Worm (Caenorhabditis elegans): ENCODE measurements around the gene str-73.

Gene str-73

ce11 chrV:16405366-16405765 lies 24.7 kb upstream of the str-73 start:
- no peak for TF ChIP-seq sea-2 (GFP tag; IDR thresholded peaks at IDR 0.05)
- no peak for TF ChIP-seq ama-1 (optimal IDR thresholded peaks at IDR 0.05)
- no peak for TF ChIP-seq ama-1 (GFP tag; optimal IDR thresholded peaks at IDR 0.05)
- peak; percentile 3 for TF ChIP-seq snpc-4 (GFP tag; optimal IDR thresholded peaks at IDR 0.05)
- TF ChIP-seq snpc-4 (tag; optimal IDR thresholded peaks at IDR 0.05) = peak in 1 of 4 experiments; percentile 14
- TF ChIP-seq lsl-1 (GFP tag; optimal IDR thresholded peaks at IDR 0.05) = peak; percentile 81
- TF ChIP-seq him-1 (tag; optimal IDR thresholded peaks at IDR 0.05) = peak; percentile 16
- peak; percentile 46; the same call in 1 of the 2 replicates for TF ChIP-seq mcd-1 (GFP tag; IDR thresholded peaks at IDR 0.05)

- no peak for TF ChIP-seq nfya-2 (GFP tag; IDR thresholded peaks at IDR 0.05)
- TF ChIP-seq ceh-79 (tag; optimal IDR thresholded peaks at IDR 0.05) = no peak
- no peak for TF ChIP-seq F57A8.1 (GFP tag; optimal IDR thresholded peaks at IDR 0.05)
- TF ChIP-seq aptf-3 (GFP tag; IDR thresholded peaks at IDR 0.05) = no peak
- TF ChIP-seq F49E8.2 (tag; optimal IDR thresholded peaks at IDR 0.05; ENCODE audit: insufficient read depth) = no peak
- TF ChIP-seq let-607 (tag; optimal IDR thresholded peaks at IDR 0.05) = no peak
- no peak for TF ChIP-seq egl-44 (GFP tag; IDR thresholded peaks at IDR 0.05)
- TF ChIP-seq mes-4 (tag; optimal IDR thresholded peaks at IDR 0.05) = no peak
- no peak for TF ChIP-seq rcor-1 (GFP tag; IDR thresholded peaks at IDR 0.05)
- no peak for TF ChIP-seq nhr-179 (tag; optimal IDR thresholded peaks at IDR 0.05)
- TF ChIP-seq tlf-1 (GFP tag; optimal IDR thresholded peaks at IDR 0.05) = no peak
- no peak for TF ChIP-seq ztf-6 (GFP tag; IDR thresholded peaks at IDR 0.05)
- TF ChIP-seq Y53F4B.3 (GFP tag; IDR thresholded peaks at IDR 0.05) = no peak
- TF ChIP-seq hlh-12 (tag; optimal IDR thresholded peaks at IDR 0.05) = no peak
- TF ChIP-seq Y67H2A.10 (GFP tag; conservative IDR thresholded peaks at IDR 0.05) = no peak
- no peak for TF ChIP-seq F52B5.7 (tag; optimal IDR thresholded peaks at IDR 0.05)
- no peak for TF ChIP-seq F57C9.4 (tag; optimal IDR thresholded peaks at IDR 0.05)
- TF ChIP-seq rpc-1 (optimal IDR thresholded peaks at IDR 0.05) = no peak
- no peak for TF ChIP-seq rpc-1 (tag; optimal IDR thresholded peaks at IDR 0.05)
Observed at ce11 chrV:16406357-16406756, 23.7 kb upstream of the str-73 start.

- no peak for TF ChIP-seq hmg-20 (GFP tag; IDR thresholded peaks at IDR 0.05)
- TF ChIP-seq mxl-1 (tag; optimal IDR thresholded peaks at IDR 0.05) = no peak
- TF ChIP-seq let-607 (tag; optimal IDR thresholded peaks at IDR 0.05) = no peak
- no peak for TF ChIP-seq hlh-12 (tag; optimal IDR thresholded peaks at IDR 0.05)
- TF ChIP-seq dpl-1 (GFP tag; optimal IDR thresholded peaks at IDR 0.05) = no peak
- no peak for TF ChIP-seq Y79H2A.3 (GFP tag; conservative IDR thresholded peaks at IDR 0.05)
- no peak for TF ChIP-seq let-526 (GFP tag; IDR thresholded peaks at IDR 0.05)
- TF ChIP-seq efl-1 (GFP tag; optimal IDR thresholded peaks at IDR 0.05) = no peak
- no peak for TF ChIP-seq aptf-2 (GFP tag; conservative IDR thresholded peaks at IDR 0.05)
- no peak for TF ChIP-seq rec-8 (tag; optimal IDR thresholded peaks at IDR 0.05)
- no peak for TF ChIP-seq ztf-6 (GFP tag; IDR thresholded peaks at IDR 0.05)
- TF ChIP-seq lin-40 (tag; optimal IDR thresholded peaks at IDR 0.05) = no peak
- TF ChIP-seq F37B4.10 (GFP tag; IDR thresholded peaks at IDR 0.05) = no peak
- TF ChIP-seq pha-4 (tag; optimal IDR thresholded peaks at IDR 0.05) = no peak
- no peak for TF ChIP-seq B0261.1 (tag; optimal IDR thresholded peaks at IDR 0.05)
Observed at ce11 chrV:16407663-16408062, 22.4 kb upstream of the str-73 start, which contains the start of gene F26D2.3. Gene F26D2.3, plus strand, starts transcription at chrV:16407963.
